Worm (Caenorhabditis elegans) whole organism, early embryonic: Measurements from ENCODE around the gene Y54F10BM.6.

Source experiments
- B0310.2 ChIP-seq: sonication (generic microtip); optimal IDR thresholded peaks from 2 replicates; lab custom pipeline; 2016; ENCODE audit warnings: mild to moderate bottlenecking, missing genetic modification characterization, missing compliant biosample characterization
- F13C5.2 ChIP-seq: sonication (generic microtip); optimal IDR thresholded peaks from 2 replicates; lab custom pipeline; 2017; ENCODE audit warnings: mild to moderate bottlenecking, missing genetic modification characterization, inconsistent platforms, missing compliant biosample characterization
- aly-1 ChIP-seq: sonication (generic microtip); optimal IDR thresholded peaks from 2 replicates; lab custom pipeline; 2016; ENCODE audit warnings: missing genetic modification characterization, missing compliant biosample characterization
- ama-1 ChIP-seq: fragments of 150-350 bp; optimal IDR thresholded peaks from 2 replicates; lab custom pipeline; 2014
- ceh-13 ChIP-seq: fragments of 200-800 bp; sonication (Bioruptor generic); optimal IDR thresholded peaks from 2 replicates; lab custom pipeline; 2018; ENCODE audit warnings: mild to moderate bottlenecking, missing genetic modification characterization, missing compliant biosample characterization
- ceh-36 ChIP-seq: sonication (generic microtip); optimal IDR thresholded peaks from 2 replicates; lab custom pipeline; 2016; ENCODE audit warnings: missing genetic modification characterization, inconsistent platforms, missing compliant biosample characterization
- ets-7 ChIP-seq: sonication (generic microtip); optimal IDR thresholded peaks from 2 replicates; lab custom pipeline; 2016; ENCODE audit warnings: missing genotype, missing genetic modification characterization, missing compliant biosample characterization
- flt-1 ChIP-seq: fragments of 200-800 bp; sonication (Bioruptor generic); IDR thresholded peaks from 2 replicates; pipeline ENCODE4 v1.3.6; 2022; ENCODE audit warnings: missing genetic modification characterization, missing compliant biosample characterization
- hmbx-1 ChIP-seq: sonication (generic microtip); optimal IDR thresholded peaks from 2 replicates; lab custom pipeline; 2016; ENCODE audit warnings: mild to moderate bottlenecking, missing genetic modification characterization, missing compliant biosample characterization
- hmg-4 ChIP-seq: fragments of 200-800 bp; sonication (Bioruptor generic); optimal IDR thresholded peaks from 2 replicates; lab custom pipeline; 2018; ENCODE audit warnings: mild to moderate bottlenecking, missing genetic modification characterization, missing compliant biosample characterization
- hnd-1 ChIP-seq: sonication (generic microtip); optimal IDR thresholded peaks from 2 replicates; lab custom pipeline; 2016; ENCODE audit warnings: missing genetic modification characterization, missing compliant biosample characterization
- pes-1 ChIP-seq: fragments of 200-800 bp; sonication (Bioruptor generic); IDR thresholded peaks from 2 replicates; pipeline ENCODE4 v1.3.6; 2022; ENCODE audit warnings: missing genetic modification reagents, missing genetic modification characterization, missing compliant biosample characterization
- scrt-1 ChIP-seq: fragments of 200-800 bp; sonication (Bioruptor generic); IDR thresholded peaks from 2 replicates; pipeline ENCODE4 v1.3.6; 2022; ENCODE audit warnings: missing genetic modification characterization, missing compliant biosample characterization
- sea-1 ChIP-seq: fragments of 200-800 bp; sonication (Bioruptor generic); conservative IDR thresholded peaks from 2 replicates; pipeline ENCODE4 v1.3.6; 2022; ENCODE audit warnings: missing genetic modification characterization, missing compliant biosample characterization
- tbx-11 ChIP-seq: fragments of 200-800 bp; sonication (Bioruptor generic); IDR thresholded peaks from 2 replicates; pipeline ENCODE4 v1.3.6; 2022; ENCODE audit warnings: missing genetic modification characterization, missing compliant biosample characterization
- tbx-37 ChIP-seq: fragments of 200-800 bp; sonication (Bioruptor generic); conservative IDR thresholded peaks from 2 replicates; pipeline ENCODE4 v1.3.6; 2022; ENCODE audit warnings: missing genetic modification reagents, missing genetic modification characterization, missing compliant biosample characterization
- tra-4 ChIP-seq: sonication (generic microtip); optimal IDR thresholded peaks from 2 replicates; lab custom pipeline; 2017; ENCODE audit warnings: missing genetic modification characterization, missing compliant biosample characterization

The Y54F10BM.6 gene

ce11 chrIII:2279457-2279856 lies 16.4 kb downstream of the Y54F10BM.6 start, which contains the start of gene Y54F10BM.23:
Gene Y54F10BM.23, minus strand, starts transcription at chrIII:2279557.
- TF ChIP-seq flt-1 (GFP tag; lab: Robert Waterston, UW), result no peak
- TF ChIP-seq F13C5.2 (tag; lab: Kevin White, UChicago), result no peak

ce11 chrIII:2280569-2280968 lies 17.5 kb downstream of the Y54F10BM.6 start, which contains the start of gene Y54F10BM.22:
Gene Y54F10BM.22, plus strand, starts transcription at chrIII:2280899.
- no peak for TF ChIP-seq F13C5.2 (tag; lab: Kevin White, UChicago)

DNA sequence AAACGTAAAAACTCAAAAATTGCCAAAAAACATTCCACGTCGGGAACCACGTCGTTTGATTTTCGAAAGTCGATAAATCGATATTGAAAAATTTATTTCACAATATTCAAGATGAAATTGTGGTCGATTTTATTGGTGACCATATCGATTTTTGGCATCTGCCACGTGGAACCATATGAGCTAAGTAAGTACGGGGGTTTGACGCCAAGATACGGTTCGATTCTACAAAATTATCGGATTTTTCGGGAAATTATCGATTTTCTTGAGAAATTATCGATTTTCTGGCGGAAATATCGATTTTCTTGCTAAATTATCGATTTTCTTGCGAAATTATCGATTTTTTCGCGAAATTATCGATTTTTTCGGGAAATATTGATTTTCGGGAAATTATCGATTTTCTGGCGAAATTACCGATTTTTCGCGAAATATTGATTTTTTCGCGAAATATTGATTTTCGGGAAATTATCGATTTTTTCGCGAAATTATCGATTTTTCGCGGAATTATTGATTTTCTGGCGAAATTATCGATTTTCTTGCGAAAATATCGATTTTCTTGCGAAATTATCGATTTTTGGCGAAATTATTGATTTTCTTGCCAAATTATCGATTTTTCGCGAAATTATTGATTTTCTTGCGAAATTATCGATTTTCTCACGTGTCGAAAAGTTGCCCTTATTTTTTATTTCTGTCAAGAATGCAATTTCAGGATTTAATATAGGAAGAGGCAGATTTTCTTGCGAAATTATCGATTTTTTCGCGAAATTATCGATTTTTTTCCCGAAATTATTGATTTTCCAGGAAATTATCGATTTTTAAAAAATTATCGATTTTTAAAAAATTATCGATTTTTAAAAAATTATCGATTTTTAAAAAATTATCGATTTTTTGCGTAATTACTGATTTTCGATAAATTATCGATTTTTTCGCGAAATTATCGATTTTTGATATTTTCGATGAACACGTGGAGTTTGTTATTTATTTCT lies 19.2 kb downstream of the Y54F10BM.6 start, which contains the start of gene Y54F10BM.3:
TSS of gene Y54F10BM.3 (plus strand) at position 51 of the 983 bp plus-strand sequence.
- no peak for TF ChIP-seq pes-1 (GFP tag; lab: Robert Waterston, UW)
- TF ChIP-seq tbx-11 (GFP tag; lab: Robert Waterston, UW), result no peak
- no peak for TF ChIP-seq flt-1 (GFP tag; lab: Robert Waterston, UW)
- no peak for TF ChIP-seq ceh-36 (tag; lab: Kevin White, UChicago)
- TF ChIP-seq F13C5.2 (tag; lab: Kevin White, UChicago), result no peak
- TF ChIP-seq tbx-37 (GFP tag; lab: Robert Waterston, UW), result no peak
- no peak for TF ChIP-seq hmbx-1
- TF ChIP-seq scrt-1 (GFP tag; lab: Robert Waterston, UW), result no peak
- TF ChIP-seq B0310.2, result no peak
- TF ChIP-seq sea-1, result no peak
- no peak for TF ChIP-seq tra-4 (tag; lab: Kevin White, UChicago)
- TF ChIP-seq ama-1 (lab: Kevin White, UChicago), result no peak
- TF ChIP-seq hnd-1 (tag; lab: Kevin White, UChicago), result no peak
- no peak for TF ChIP-seq ets-7 (tag; lab: Kevin White, UChicago)
- TF ChIP-seq ceh-13 (GFP tag; lab: Kevin White, UChicago), result no peak
- no peak for TF ChIP-seq aly-1 (tag; lab: Kevin White, UChicago)
- no peak for TF ChIP-seq hmg-4 (GFP tag; lab: Kevin White, UChicago)

DNA sequence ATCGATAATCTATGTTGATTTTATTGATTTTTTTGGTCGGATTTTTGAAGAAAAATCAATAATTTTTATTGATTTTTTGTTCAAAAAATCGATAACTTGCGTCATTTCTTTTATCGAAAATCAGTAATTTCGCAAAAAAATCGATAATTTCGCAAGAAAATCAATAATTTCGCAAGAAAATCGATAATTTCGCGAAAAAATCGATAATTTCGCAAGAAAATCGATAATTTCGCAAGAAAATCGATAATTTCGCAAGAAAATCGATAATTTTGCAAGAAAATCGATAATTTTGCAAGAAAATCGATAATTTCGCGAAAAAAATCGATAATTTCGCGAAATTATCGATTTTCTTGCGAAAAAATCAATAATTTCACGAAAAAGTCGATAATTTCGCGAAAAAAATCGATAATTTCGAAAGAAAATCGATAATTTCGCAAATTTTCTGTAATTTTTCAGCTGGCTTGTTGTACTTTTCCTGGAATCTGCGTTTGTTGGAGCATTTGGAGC lies 20.4 kb downstream of the Y54F10BM.6 start:
- TF ChIP-seq ama-1 (lab: Kevin White, UChicago) (no peak), ceh-13 (GFP tag; lab: Kevin White, UChicago) (no peak), sea-1 (no peak), F13C5.2 (tag; lab: Kevin White, UChicago) (no peak), tbx-37 (GFP tag; lab: Robert Waterston, UW) (no peak), pes-1 (GFP tag; lab: Robert Waterston, UW) (no peak), flt-1 (GFP tag; lab: Robert Waterston, UW) (no peak), ceh-36 (tag; lab: Kevin White, UChicago) (no peak), tbx-11 (GFP tag; lab: Robert Waterston, UW) (no peak), hmbx-1 (no peak), B0310.2 (no peak), hmg-4 (GFP tag; lab: Kevin White, UChicago) (no peak), scrt-1 (GFP tag; lab: Robert Waterston, UW) (no peak), hnd-1 (tag; lab: Kevin White, UChicago) (no peak), tra-4 (tag; lab: Kevin White, UChicago) (no peak), aly-1 (tag; lab: Kevin White, UChicago) (no peak), ets-7 (tag; lab: Kevin White, UChicago) (no peak)

ce11 chrIII:2288261-2288660 lies 25.2 kb downstream of the Y54F10BM.6 start:
- TF ChIP-seq F13C5.2 (tag; lab: Kevin White, UChicago) (no peak), hnd-1 (tag; lab: Kevin White, UChicago) (no peak), tra-4 (tag; lab: Kevin White, UChicago) (no peak), hmbx-1 (no peak)

- TF ChIP-seq hmbx-1, result no peak
Measured at ce11 chrIII:2291139-2291538, 28.1 kb downstream of the Y54F10BM.6 start, which contains the start of gene fbxa-219. Gene fbxa-219, plus strand, starts transcription at chrIII:2291415.

ce11 chrIII:2294736-2295135 lies 31.7 kb downstream of the Y54F10BM.6 start:
- TF ChIP-seq aly-1 (tag; lab: Kevin White, UChicago) (no peak), ama-1 (lab: Kevin White, UChicago) (no peak), pes-1 (GFP tag; lab: Robert Waterston, UW) (no peak), hmg-4 (GFP tag; lab: Kevin White, UChicago) (no peak), scrt-1 (GFP tag; lab: Robert Waterston, UW) (no peak), flt-1 (GFP tag; lab: Robert Waterston, UW) (no peak), B0310.2 (no peak), tra-4 (tag; lab: Kevin White, UChicago) (no peak), hnd-1 (tag; lab: Kevin White, UChicago) (no peak), ceh-36 (tag; lab: Kevin White, UChicago) (no peak), ceh-13 (GFP tag; lab: Kevin White, UChicago) (no peak), F13C5.2 (tag; lab: Kevin White, UChicago) (no peak), tbx-11 (GFP tag; lab: Robert Waterston, UW) (no peak), sea-1 (no peak), tbx-37 (GFP tag; lab: Robert Waterston, UW) (no peak), hmbx-1 (no peak), ets-7 (tag; lab: Kevin White, UChicago) (no peak)
